Worm (Caenorhabditis elegans): ENCODE results near the gene hmt-1.
A peak's percentile ranks its signal among the peaks of the same experiment; 100 is the strongest.

The hmt-1 gene

DNA sequence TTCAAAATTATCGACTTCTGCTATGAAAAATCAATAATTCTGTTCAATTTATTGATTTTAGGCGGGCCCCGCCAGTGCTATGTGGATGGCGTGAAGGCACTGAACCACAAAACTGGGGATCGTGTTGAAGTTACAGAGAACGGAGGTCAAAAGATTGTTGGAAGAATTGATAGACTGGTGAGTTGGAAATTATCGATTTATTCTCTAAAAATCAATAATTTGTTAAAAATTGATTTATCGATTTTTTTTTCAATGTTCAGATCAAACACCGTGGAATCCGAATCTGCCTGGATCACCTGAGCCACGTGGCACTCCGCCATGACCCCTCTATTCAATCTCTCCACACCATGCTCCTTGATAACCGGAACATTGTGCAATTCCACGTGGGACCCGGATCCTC, 29.6 kb downstream of the hmt-1 start:
- no peak for TF ChIP-seq pag-3 (tag; optimal IDR thresholded peaks at IDR 0.05; ENCODE audit: borderline replicate concordance)
- no peak for TF ChIP-seq unc-42 (tag; optimal IDR thresholded peaks at IDR 0.05)
- TF ChIP-seq Y22D7AL.16 (tag; optimal IDR thresholded peaks at IDR 0.05) = no peak
- peak; percentile 1 for TF ChIP-seq ceh-48 (tag; optimal IDR thresholded peaks at IDR 0.05)

DNA sequence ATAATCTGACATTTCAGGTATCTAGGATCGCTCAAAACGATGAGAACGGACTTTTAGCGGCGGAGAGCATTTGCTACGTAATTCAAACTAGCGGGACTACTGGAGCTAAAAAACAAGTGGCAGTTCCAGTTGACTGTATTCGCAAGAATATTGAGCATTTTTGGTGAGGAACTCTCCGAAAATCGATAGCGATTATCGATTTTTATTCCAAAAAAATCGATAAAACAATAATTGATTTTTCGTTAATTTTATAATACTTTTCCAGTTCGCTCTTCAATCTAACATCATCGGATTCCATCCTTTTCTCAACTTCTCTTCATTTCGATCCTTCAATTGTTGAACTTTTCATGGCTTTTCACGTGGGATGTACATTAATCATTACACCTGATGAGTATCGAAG, 30.5 kb downstream of the hmt-1 start:
- TF ChIP-seq elt-2 (tag; optimal IDR thresholded peaks at IDR 0.05) = no peak
- TF ChIP-seq hlh-13 (GFP tag; optimal IDR thresholded peaks at IDR 0.05) = no peak
- no peak for TF ChIP-seq ceh-19 (GFP tag; optimal IDR thresholded peaks at IDR 0.05)
- no peak for TF ChIP-seq gmeb-2 (tag; optimal IDR thresholded peaks at IDR 0.05)

DNA sequence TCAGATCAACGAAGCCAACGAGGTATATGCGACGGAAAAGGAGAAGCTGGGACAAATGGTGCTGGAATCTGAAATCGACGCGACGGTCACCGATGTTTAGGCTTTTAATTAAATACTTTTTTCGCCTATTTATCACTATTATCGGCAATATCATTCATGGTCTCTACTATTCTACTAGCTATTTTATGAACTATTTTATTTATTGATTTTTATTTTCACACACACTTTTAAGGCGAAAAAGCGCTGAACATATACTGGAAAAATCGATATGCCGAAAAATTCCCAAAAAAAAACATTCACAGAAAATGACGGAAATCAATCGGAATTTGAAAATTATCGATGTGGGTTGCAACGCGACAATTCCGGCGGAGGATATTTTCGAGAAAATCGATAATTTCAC, 31.2 kb downstream of the hmt-1 start, which contains the start of gene W09D6.1:
Gene W09D6.1, plus strand, starts transcription at position 301 of the 400 bp plus-strand sequence.
- TF ChIP-seq sox-2 (GFP tag; IDR thresholded peaks at IDR 0.05) = no peak
- no peak for TF ChIP-seq ceh-9 (tag; optimal IDR thresholded peaks at IDR 0.05)
- no peak for TF ChIP-seq hlh-15 (tag; optimal IDR thresholded peaks at IDR 0.05)
- no peak for TF ChIP-seq ceh-34 (tag; optimal IDR thresholded peaks at IDR 0.05)
- no peak for TF ChIP-seq ets-4 (tag; optimal IDR thresholded peaks at IDR 0.05)
- TF ChIP-seq sdc-2 (tag; optimal IDR thresholded peaks at IDR 0.05) = no peak

DNA sequence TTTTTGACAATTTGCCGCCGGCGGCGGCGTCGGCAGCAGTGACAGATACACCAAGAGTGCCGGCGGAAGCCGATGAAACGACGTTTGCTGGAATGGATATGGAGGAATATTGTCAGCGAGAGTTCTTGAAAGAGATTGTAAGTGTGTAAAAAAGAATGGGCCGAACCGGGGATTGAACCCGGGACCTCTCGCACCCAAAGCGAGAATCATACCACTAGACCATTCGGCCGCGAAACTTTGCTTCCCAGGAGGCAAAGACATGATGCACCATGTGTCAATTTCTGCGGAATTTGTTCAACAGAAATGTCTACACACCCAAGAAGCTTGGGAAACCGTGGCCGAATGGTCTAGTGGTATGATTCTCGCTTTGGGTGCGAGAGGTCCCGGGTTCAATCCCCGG, 33.1 kb downstream of the hmt-1 start:
- TF ChIP-seq syd-9 (tag; optimal IDR thresholded peaks at IDR 0.05) (no peak), fkh-10 (GFP tag; optimal IDR thresholded peaks at IDR 0.05) (no peak), fax-1 (tag; optimal IDR thresholded peaks at IDR 0.05) (no peak), elt-2 (tag; optimal IDR thresholded peaks at IDR 0.05) (peak; percentile 26), ceh-9 (tag; optimal IDR thresholded peaks at IDR 0.05) (no peak), ceh-18 (tag; optimal IDR thresholded peaks at IDR 0.05) (peak; percentile 5), mec-3 (tag; optimal IDR thresholded peaks at IDR 0.05; ENCODE audit: borderline replicate concordance) (no peak), lin-11 (tag; optimal IDR thresholded peaks at IDR 0.05) (no peak), odd-2 (tag; optimal IDR thresholded peaks at IDR 0.05) (no peak), ttx-3 (tag; optimal IDR thresholded peaks at IDR 0.05) (no peak), C08G9.2 (tag; optimal IDR thresholded peaks at IDR 0.05) (no peak), rnt-1 (tag; optimal IDR thresholded peaks at IDR 0.05) (no peak), tbx-2 (tag; optimal IDR thresholded peaks at IDR 0.05) (peak; percentile 5), ceh-19 (GFP tag; optimal IDR thresholded peaks at IDR 0.05) (peak; percentile 23), dve-1 (tag; optimal IDR thresholded peaks at IDR 0.05) (peak; percentile 80), nfya-1 (tag; optimal IDR thresholded peaks at IDR 0.05) (peak; percentile 48), pha-4 (tag; optimal IDR thresholded peaks at IDR 0.05) (no peak), unc-3 (GFP tag; conservative IDR thresholded peaks at IDR 0.05) (0 out of 2 replicates have a peak, but pooled peaks have one; percentile 26), unc-3 (tag; optimal IDR thresholded peaks at IDR 0.05) (no peak), sdc-2 (tag; optimal IDR thresholded peaks at IDR 0.05) (no peak), ceh-24 (tag; optimal IDR thresholded peaks at IDR 0.05) (no peak), pros-1 (tag; optimal IDR thresholded peaks at IDR 0.05) (no peak)

DNA sequence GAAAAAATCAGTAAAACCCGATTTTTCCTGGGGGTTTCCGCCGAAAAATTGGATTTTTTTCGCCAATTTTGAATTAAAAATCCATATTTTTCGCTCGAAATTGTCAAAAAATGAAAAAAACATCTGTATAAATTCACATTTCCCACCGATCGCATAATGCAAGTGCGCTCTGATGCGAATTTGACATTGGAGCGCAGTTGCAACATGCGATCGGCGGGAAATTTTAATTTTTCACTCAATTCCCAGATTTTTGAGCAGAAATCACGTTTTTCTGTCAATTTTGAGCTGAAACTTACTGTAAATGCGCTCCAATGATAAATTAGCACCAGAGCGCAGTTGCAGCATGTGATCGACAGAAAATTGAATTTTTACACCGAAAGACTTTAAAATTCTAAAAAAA, 35.2 kb downstream of the hmt-1 start:
- TF ChIP-seq unc-86 (tag; optimal IDR thresholded peaks at IDR 0.05) (no peak), ceh-30 (tag; optimal IDR thresholded peaks at IDR 0.05) (no peak), lin-11 (tag; optimal IDR thresholded peaks at IDR 0.05) (no peak), C38D4.7 (GFP tag; optimal IDR thresholded peaks at IDR 0.05) (no peak), gmeb-2 (tag; optimal IDR thresholded peaks at IDR 0.05) (no peak), ceh-31 (tag; optimal IDR thresholded peaks at IDR 0.05) (no peak), hlh-13 (GFP tag; optimal IDR thresholded peaks at IDR 0.05) (no peak), ceh-45 (GFP tag; IDR thresholded peaks at IDR 0.05) (no peak), ceh-22 (tag; optimal IDR thresholded peaks at IDR 0.05) (no peak), ceh-2 (tag; optimal IDR thresholded peaks at IDR 0.05) (no peak), K09A11.1 (tag; optimal IDR thresholded peaks at IDR 0.05; ENCODE audit: insufficient read depth) (no peak), ama-1 (optimal IDR thresholded peaks at IDR 0.05) (no peak), eyg-1 (tag; optimal IDR thresholded peaks at IDR 0.05) (no peak), syd-9 (tag; optimal IDR thresholded peaks at IDR 0.05) (no peak), mec-3 (tag; optimal IDR thresholded peaks at IDR 0.05; ENCODE audit: borderline replicate concordance) (no peak), nhr-11 (tag; optimal IDR thresholded peaks at IDR 0.05) (no peak), sdc-2 (tag; optimal IDR thresholded peaks at IDR 0.05) (no peak), npax-4 (tag; optimal IDR thresholded peaks at IDR 0.05) (no peak)
